Fruit fly (Drosophila melanogaster): Measurements from ENCODE around the gene CG7326.
A peak's percentile ranks its signal among the peaks of the same experiment; 100 is the strongest.

Gene CG7326

DNA sequence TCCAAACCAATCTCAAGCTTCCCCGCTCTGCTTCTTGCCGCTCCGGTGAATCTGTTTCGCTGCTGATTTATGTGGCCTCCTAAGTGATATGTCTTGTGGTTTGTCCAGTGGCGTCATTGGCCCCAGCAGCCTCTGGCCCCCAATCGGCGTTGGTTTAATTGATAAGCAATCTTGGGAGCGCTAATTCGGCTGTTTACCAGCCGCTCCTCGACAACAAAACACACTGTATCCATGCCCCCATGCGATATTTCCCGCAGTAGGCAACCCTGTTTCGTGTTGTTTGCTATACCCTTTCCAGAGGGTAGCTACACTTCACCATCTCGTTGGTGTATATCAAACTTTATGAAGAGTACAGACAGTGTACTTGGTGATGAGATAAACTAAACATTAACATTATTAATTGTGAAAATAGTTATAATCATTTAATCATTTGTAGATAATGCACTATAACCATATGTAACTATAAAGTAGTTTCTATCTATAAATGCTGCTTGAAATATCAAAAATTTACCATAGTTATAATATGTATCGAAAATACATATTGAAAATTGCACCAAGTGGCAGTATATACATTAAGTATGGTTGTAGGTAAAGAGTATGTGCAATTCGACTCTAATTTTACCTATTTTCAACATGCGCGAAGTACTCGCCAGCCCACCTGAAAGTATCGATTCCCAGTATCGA lies 15.1 kb downstream of the CG7326 start, which contains the start of gene shop (continued):
- TF ChIP-seq CG7745 (tag; optimal IDR thresholded peaks at IDR 0.05) = no peak
- peak; percentile 77 for TF ChIP-seq CG5180 (GFP tag; optimal IDR thresholded peaks at IDR 0.05)
- peak; percentile 91 for TF ChIP-seq CG13424 (tag; optimal IDR thresholded peaks at IDR 0.05)
- TF ChIP-seq Stat92E (GFP tag; optimal IDR thresholded peaks at IDR 0.05) = peak in 1 of 3 experiments; percentile 34
- peak; percentile 72 for TF ChIP-seq Max (GFP tag; optimal IDR thresholded peaks at IDR 0.05)
- peak; percentile 88 for TF ChIP-seq Sox102F (GFP tag; optimal IDR thresholded peaks at IDR 0.05)
- peak; percentile 99 for TF ChIP-seq D19A (tag; optimal IDR thresholded peaks at IDR 0.05)
- peak; percentile 66 for TF ChIP-seq wor (GFP tag; IDR thresholded peaks at IDR 0.05)
- peak; percentile 83 for TF ChIP-seq CG13296 (GFP tag; optimal IDR thresholded peaks at IDR 0.05)
- no peak for TF ChIP-seq pan (optimal IDR thresholded peaks at IDR 0.05)
- TF ChIP-seq pan (GFP tag; optimal IDR thresholded peaks at IDR 0.05 in 1 of 2, IDR thresholded peaks at IDR 0.05 in 1 of 2) = peak in 1 of 2 experiments; percentile 77
- peak; percentile 76; the same call in 1 of the 2 replicates for TF ChIP-seq CG32767 (GFP tag; IDR thresholded peaks at IDR 0.05)
- TF ChIP-seq CG1792 (GFP tag; optimal IDR thresholded peaks at IDR 0.05) = peak; percentile 54
- TF ChIP-seq pzg (GFP tag; optimal IDR thresholded peaks at IDR 0.05) = peak; percentile 29
- peak; percentile 64 for TF ChIP-seq CG15696 (tag; optimal IDR thresholded peaks at IDR 0.05)
- no peak for TF ChIP-seq eyg (GFP tag; optimal IDR thresholded peaks at IDR 0.05)
- TF ChIP-seq NfI (GFP tag; optimal IDR thresholded peaks at IDR 0.05) = peak; percentile 86
- TF ChIP-seq CG12155 (GFP tag; optimal IDR thresholded peaks at IDR 0.05) = peak; percentile 76
- no peak for TF ChIP-seq cad (GFP tag; optimal IDR thresholded peaks at IDR 0.05)
- TF ChIP-seq sima (GFP tag; optimal IDR thresholded peaks at IDR 0.05) = no peak
- TF ChIP-seq D (optimal IDR thresholded peaks at IDR 0.05) = no peak
- TF ChIP-seq D (GFP tag; optimal IDR thresholded peaks at IDR 0.05) = peak; percentile 83
- no peak for TF ChIP-seq da (GFP tag; optimal IDR thresholded peaks at IDR 0.05)
- peak; percentile 45 for TF ChIP-seq Side (GFP tag; optimal IDR thresholded peaks at IDR 0.05)
- TF ChIP-seq CG16813 (GFP tag; IDR thresholded peaks at IDR 0.05; ENCODE audit: partially characterized antibody) = peak; percentile 46; the same call in 2 of the 3 replicates
- no peak for TF ChIP-seq abd-A (tag; optimal IDR thresholded peaks at IDR 0.05)
- TF ChIP-seq Mrtf (GFP tag; IDR thresholded peaks at IDR 0.05) = peak; percentile 51; the same call in 1 of the 3 replicates
- peak; percentile 84 for TF ChIP-seq Hsf (GFP tag; optimal IDR thresholded peaks at IDR 0.05)
- peak; percentile 56; the same call in 1 of the 3 replicates for TF ChIP-seq CG6175 (GFP tag; IDR thresholded peaks at IDR 0.05)
- TF ChIP-seq tio (GFP tag; optimal IDR thresholded peaks at IDR 0.05) = no peak
- TF ChIP-seq CG10959 (GFP tag; IDR thresholded peaks at IDR 0.05) = peak; percentile 16; the same call in 1 of the 2 replicates
- TF ChIP-seq fu2 (GFP tag; optimal IDR thresholded peaks at IDR 0.05) = peak; percentile 77
- TF ChIP-seq YL-1 (GFP tag; optimal IDR thresholded peaks at IDR 0.05) = peak; percentile 24
- TF ChIP-seq CG14965 (GFP tag; optimal IDR thresholded peaks at IDR 0.05; ENCODE audit: borderline replicate concordance) = no peak
- TF ChIP-seq Usf (GFP tag; optimal IDR thresholded peaks at IDR 0.05) = peak; percentile 81
- peak; percentile 40 for TF ChIP-seq fd64A (GFP tag; optimal IDR thresholded peaks at IDR 0.05)
- TF ChIP-seq hbn (GFP tag; IDR thresholded peaks at IDR 0.05; ENCODE audit: partially characterized antibody) = peak; percentile 42; the same call in 1 of the 2 replicates
- TF ChIP-seq Atf3 (GFP tag; optimal IDR thresholded peaks at IDR 0.05) = peak; percentile 61
- peak; percentile 64 for TF ChIP-seq CG9609 (GFP tag; optimal IDR thresholded peaks at IDR 0.05)
- no peak for TF ChIP-seq bigmax (GFP tag; optimal IDR thresholded peaks at IDR 0.05)
- TF ChIP-seq gcm (GFP tag; optimal IDR thresholded peaks at IDR 0.05) = peak; percentile 74
- peak; percentile 71 for TF ChIP-seq CG11093 (GFP tag; IDR thresholded peaks at IDR 0.05)
- peak; percentile 86 for TF ChIP-seq Dek (tag; optimal IDR thresholded peaks at IDR 0.05)
- peak; percentile 84 for TF ChIP-seq pho (GFP tag; optimal IDR thresholded peaks at IDR 0.05)
- peak; percentile 61 for TF ChIP-seq bab2 (GFP tag; optimal IDR thresholded peaks at IDR 0.05)
- peak; percentile 2 for TF ChIP-seq Hey (tag; optimal IDR thresholded peaks at IDR 0.05)
- TF ChIP-seq CG10366 (GFP tag; IDR thresholded peaks at IDR 0.05) = peak; percentile 67
- no peak for TF ChIP-seq cas (GFP tag; IDR thresholded peaks at IDR 0.05)
- TF ChIP-seq H2.0 (GFP tag; IDR thresholded peaks at IDR 0.05) = peak; percentile 63
